Fruit fly (Drosophila melanogaster) whole organism, adult: ENCODE measurements around the gene CG34180.

Experiments
- pad ChIP-seq: fragments of 200-800 bp; sonication (Bioruptor generic); optimal IDR thresholded peaks from 3 replicates; lab custom pipeline; 2017; ENCODE audit warnings: missing biosample characterization, missing genetic modification characterization, mild to moderate bottlenecking, moderate library complexity, missing genetic modification reagents
- toe ChIP-seq: fragments of 200-800 bp; sonication (Bioruptor generic); optimal IDR thresholded peaks from 2 replicates; lab custom pipeline; 2016; ENCODE audit warnings: missing biosample characterization, missing genetic modification characterization

dm6 chr2L:6045972-6046718 lies 14.2 kb upstream of the CG34180 start, which contains the start of gene Pfas:
- no peak for TF ChIP-seq toe
- TF ChIP-seq pad (GFP tag; lab: Kevin White, UChicago) = peak; percentile 100
